Worm (Caenorhabditis elegans) whole organism, L1 larva: Measurements from ENCODE around the gene M151.1.

Experiments used
- alr-1 ChIP-seq: fragments of 200-800 bp; sonication (Bioruptor generic); optimal IDR thresholded peaks from 2 replicates; lab custom pipeline; 2018; ENCODE audit warnings: borderline replicate concordance, mild to moderate bottlenecking, missing genetic modification characterization, missing compliant biosample characterization
- mep-1 ChIP-seq: fragments of 150-350 bp; optimal IDR thresholded peaks from 2 replicates; lab custom pipeline; 2014; ENCODE audit warnings: missing biosample characterization, missing genetic modification characterization
- ztf-11 ChIP-seq, 2 experiments: sonication (generic microtip); optimal IDR thresholded peaks; 2 replicates each; lab custom pipeline; 2016 to 2017; ENCODE audit warnings: missing genetic modification characterization in 2 of 2, missing biosample characterization in 1 of 2, missing compliant biosample characterization in 1 of 2
- ztf-4 ChIP-seq: fragments of 150-350 bp; optimal IDR thresholded peaks from 2 replicates; lab custom pipeline; 2014; ENCODE audit warnings: missing biosample characterization, missing genetic modification characterization

ce11 chrII:3630810-3631209 is 10.5 kb upstream of the M151.1 start, which contains the start of gene M151.2:
- TF ChIP-seq alr-1 (tag; lab: Kevin White, UChicago) (no peak), mep-1 (tag; lab: Kevin White, UChicago) (no peak), ztf-11 (tag; optimal IDR thresholded peaks at IDR 0.05; lab: Kevin White, UChicago) (no peak), ztf-4 (tag; lab: Kevin White, UChicago) (no peak)
